Worm (Caenorhabditis elegans) whole organism, L3 larva: ENCODE results near the gene fbxa-151.
A peak's percentile ranks its signal among the peaks of the same experiment; 100 is the strongest.

Source experiments
- aly-2 ChIP-seq: fragments of 150-350 bp; optimal IDR thresholded peaks from 2 replicates; lab custom pipeline; 2014; ENCODE audit warnings: missing biosample characterization, missing genetic modification characterization
- ceh-28 ChIP-seq: fragments of 150-350 bp; optimal IDR thresholded peaks from 2 replicates; lab custom pipeline; 2014; ENCODE audit warnings: missing biosample characterization, missing genetic modification reagents, missing genetic modification characterization
- elt-2 ChIP-seq: sonication (generic microtip); optimal IDR thresholded peaks from 2 replicates; lab custom pipeline; 2016; ENCODE audit warnings: missing genetic modification reagents, mild to moderate bottlenecking, missing genetic modification characterization, missing compliant biosample characterization
- eor-1 ChIP-seq, 2 experiments: fragments of 150-350 bp; optimal IDR thresholded peaks; 2 replicates each; lab custom pipeline; 2014 to 2018; ENCODE audit warnings: missing biosample characterization in 2 of 2, missing genetic modification characterization in 2 of 2
- hmg-11 ChIP-seq: sonication (generic microtip); optimal IDR thresholded peaks from 2 replicates; lab custom pipeline; 2016; ENCODE audit warnings: missing genetic modification characterization, missing compliant biosample characterization
- lin-15B ChIP-seq: fragments of 150-350 bp; optimal IDR thresholded peaks from 2 replicates; lab custom pipeline; 2014; ENCODE audit warnings: missing biosample characterization, missing genetic modification characterization
- mdl-1 ChIP-seq: fragments of 150-350 bp; optimal IDR thresholded peaks from 2 replicates; lab custom pipeline; 2014; ENCODE audit warnings: missing biosample characterization, missing genetic modification characterization
- nfya-1 ChIP-seq: sonication (generic microtip); optimal IDR thresholded peaks from 2 replicates; lab custom pipeline; 2017; ENCODE audit warnings: missing genetic modification characterization, mild to moderate bottlenecking, missing compliant biosample characterization, antibody characterized with exemption, moderate library complexity; ENCODE audit not compliant: insufficient read depth
- nhr-237 ChIP-seq: fragments of 150-350 bp; optimal IDR thresholded peaks from 2 replicates; lab custom pipeline; 2014; ENCODE audit warnings: missing biosample characterization, missing genetic modification characterization
- nhr-28 ChIP-seq: fragments of 150-350 bp; optimal IDR thresholded peaks from 2 replicates; lab custom pipeline; 2014; ENCODE audit warnings: missing biosample characterization, missing genetic modification characterization
- nhr-67 ChIP-seq: fragments of 150-350 bp; optimal IDR thresholded peaks from 2 replicates; lab custom pipeline; 2014; ENCODE audit warnings: missing biosample characterization, missing genetic modification characterization
- nhr-76 ChIP-seq: fragments of 150-350 bp; sonication (generic microtip); optimal IDR thresholded peaks from 5 replicates; lab custom pipeline; 2014; ENCODE audit warnings: missing biosample characterization, missing genetic modification characterization
- pha-4 ChIP-seq: fragments of 150-350 bp; optimal IDR thresholded peaks from 2 replicates; lab custom pipeline; 2014; ENCODE audit warnings: missing biosample characterization, missing genetic modification reagents, missing genetic modification characterization
- snpc-4 ChIP-seq: fragments of 150-350 bp; optimal IDR thresholded peaks from 2 replicates; lab custom pipeline; 2014; ENCODE audit warnings: missing biosample characterization, missing genetic modification characterization
- unc-62 ChIP-seq: fragments of 150-350 bp; sonication (generic microtip); optimal IDR thresholded peaks from 4 replicates; lab custom pipeline; 2014; ENCODE audit warnings: missing biosample characterization, missing genetic modification reagents, missing genetic modification characterization
- ztf-11 ChIP-seq: fragments of 150-350 bp; optimal IDR thresholded peaks from 2 replicates; lab custom pipeline; 2014; ENCODE audit warnings: missing biosample characterization, missing genetic modification characterization
- ztf-4 ChIP-seq: fragments of 150-350 bp; optimal IDR thresholded peaks from 2 replicates; lab custom pipeline; 2014; ENCODE audit warnings: missing biosample characterization, missing genetic modification characterization

The fbxa-151 gene

ce11 chrIII:1218221-1218620, 48.5 kb downstream of the fbxa-151 start:
- no peak for TF ChIP-seq snpc-4 (tag; lab: Kevin White, UChicago)
- TF ChIP-seq pha-4 (tag; lab: Kevin White, UChicago): peak; percentile 4
- no peak for TF ChIP-seq eor-1 (tag; optimal IDR thresholded peaks at IDR 0.05; lab: Kevin White, UChicago)
- TF ChIP-seq mdl-1 (tag; lab: Kevin White, UChicago): no peak
- TF ChIP-seq lin-15B (tag; lab: Kevin White, UChicago): peak; percentile 11
- no peak for TF ChIP-seq ztf-4 (tag; lab: Kevin White, UChicago)
- no peak for TF ChIP-seq nhr-237 (tag; lab: Kevin White, UChicago)
- peak; percentile 13 for TF ChIP-seq elt-2 (tag; lab: Kevin White, UChicago)
- peak; percentile 27 for TF ChIP-seq nfya-1

ce11 chrIII:1216096-1216495, 50.6 kb downstream of the fbxa-151 start:
- TF ChIP-seq ztf-11 (tag; lab: Kevin White, UChicago) (no peak), unc-62 (GFP tag; lab: Kevin White, UChicago) (no peak), nhr-67 (tag; lab: Kevin White, UChicago) (no peak), hmg-11 (no peak), aly-2 (no peak), nhr-28 (tag; lab: Kevin White, UChicago) (no peak), nhr-76 (tag; lab: Kevin White, UChicago) (no peak), ceh-28 (peak; percentile 63)
